Worm (Caenorhabditis elegans) whole organism, mixed stage, embryonic: ENCODE results near the gene T09A12.1.

ENCODE experiments used
- M03D4.4 ChIP-seq: sonication (generic microtip); optimal IDR thresholded peaks from 2 replicates; lab custom pipeline; 2017; ENCODE audit warnings: mild to moderate bottlenecking, missing genetic modification characterization, missing compliant biosample characterization
- bed-3 ChIP-seq: fragments of 200-800 bp; sonication (Bioruptor generic); optimal IDR thresholded peaks from 3 replicates; lab custom pipeline; 2018; ENCODE audit warnings: mild to moderate bottlenecking, missing genetic modification characterization, moderate library complexity, missing compliant biosample characterization
- blmp-1 ChIP-seq: fragments of 150-350 bp; optimal IDR thresholded peaks from 2 replicates; lab custom pipeline; 2014; ENCODE audit warnings: missing biosample characterization, missing genetic modification characterization
- ceh-39 ChIP-seq: fragments of 150-350 bp; optimal IDR thresholded peaks from 2 replicates; lab custom pipeline; 2014; ENCODE audit warnings: missing biosample characterization, missing genetic modification characterization
- ceh-43 ChIP-seq: fragments of 200-800 bp; sonication (Bioruptor generic); optimal IDR thresholded peaks from 2 replicates; lab custom pipeline; 2018; ENCODE audit warnings: mild to moderate bottlenecking, missing genetic modification characterization, moderate library complexity, missing compliant biosample characterization
- ceh-83 ChIP-seq: fragments of 200-800 bp; sonication (Bioruptor generic); optimal IDR thresholded peaks from 2 replicates; lab custom pipeline; 2018; ENCODE audit warnings: mild to moderate bottlenecking, missing genetic modification characterization, missing compliant biosample characterization
- ces-1 ChIP-seq: fragments of 150-350 bp; optimal IDR thresholded peaks from 2 replicates; lab custom pipeline; 2014; ENCODE audit warnings: missing biosample characterization, missing genetic modification reagents, missing genetic modification characterization
- cnd-1 ChIP-seq: fragments of 200-800 bp; sonication (Bioruptor generic); optimal IDR thresholded peaks from 2 replicates; lab custom pipeline; 2018; ENCODE audit warnings: mild to moderate bottlenecking, missing genetic modification characterization, missing compliant biosample characterization
- drap-1 ChIP-seq: fragments of 200-800 bp; sonication (Bioruptor generic); optimal IDR thresholded peaks from 3 replicates; lab custom pipeline; 2018; ENCODE audit warnings: mild to moderate bottlenecking, missing genetic modification characterization, missing compliant biosample characterization
- elt-1 ChIP-seq: sonication (generic microtip); optimal IDR thresholded peaks from 2 replicates; lab custom pipeline; 2017; ENCODE audit warnings: missing genetic modification characterization, mild to moderate bottlenecking, missing compliant biosample characterization, antibody characterized with exemption, moderate library complexity, borderline replicate concordance; ENCODE audit not compliant: insufficient read depth
- elt-3 ChIP-seq: fragments of 150-350 bp; optimal IDR thresholded peaks from 2 replicates; lab custom pipeline; 2014; ENCODE audit warnings: missing biosample characterization, missing genetic modification characterization
- flh-1 ChIP-seq: fragments of 200-800 bp; sonication (Bioruptor generic); optimal IDR thresholded peaks from 2 replicates; lab custom pipeline; 2018; ENCODE audit warnings: mild to moderate bottlenecking, missing genetic modification characterization, moderate library complexity, missing compliant biosample characterization
- ham-2 ChIP-seq: fragments of 200-800 bp; sonication (Bioruptor generic); optimal IDR thresholded peaks from 2 replicates; lab custom pipeline; 2018; ENCODE audit warnings: mild to moderate bottlenecking, missing genetic modification characterization, missing compliant biosample characterization
- hlh-1 ChIP-seq: fragments of 150-350 bp; optimal IDR thresholded peaks from 2 replicates; lab custom pipeline; 2014; ENCODE audit warnings: missing biosample characterization, missing genetic modification reagents, missing genetic modification characterization
- lin-13 ChIP-seq: fragments of 150-350 bp; optimal IDR thresholded peaks from 2 replicates; lab custom pipeline; 2014; ENCODE audit warnings: missing biosample characterization, missing genetic modification characterization
- lin-32 ChIP-seq: fragments of 200-800 bp; sonication (Bioruptor generic); optimal IDR thresholded peaks from 2 replicates; lab custom pipeline; 2018; ENCODE audit warnings: mild to moderate bottlenecking, missing genetic modification characterization, missing compliant biosample characterization
- lsy-2 ChIP-seq: fragments of 150-350 bp; optimal IDR thresholded peaks from 2 replicates; lab custom pipeline; 2014; ENCODE audit warnings: missing biosample characterization, missing genetic modification characterization
- mab-5 ChIP-seq: fragments of 150-350 bp; optimal IDR thresholded peaks from 2 replicates; lab custom pipeline; 2014; ENCODE audit warnings: missing biosample characterization, missing genetic modification characterization
- mep-1 ChIP-seq: fragments of 150-350 bp; optimal IDR thresholded peaks from 2 replicates; lab custom pipeline; 2017; ENCODE audit warnings: missing biosample characterization, missing genetic modification reagents, missing genetic modification characterization, inconsistent platforms
- mls-2 ChIP-seq: sonication (generic microtip); optimal IDR thresholded peaks from 2 replicates; lab custom pipeline; 2016; ENCODE audit warnings: mild to moderate bottlenecking, missing genetic modification characterization, moderate library complexity, missing compliant biosample characterization
- nhr-12 ChIP-seq: fragments of 150-350 bp; optimal IDR thresholded peaks from 2 replicates; lab custom pipeline; 2014; ENCODE audit warnings: missing biosample characterization, missing genetic modification characterization
- nhr-2 ChIP-seq: fragments of 150-350 bp; optimal IDR thresholded peaks from 2 replicates; lab custom pipeline; 2014; ENCODE audit warnings: missing biosample characterization, missing genetic modification characterization
- nhr-237 ChIP-seq: fragments of 150-350 bp; optimal IDR thresholded peaks from 2 replicates; lab custom pipeline; 2014; ENCODE audit warnings: missing biosample characterization, missing genetic modification characterization
- nhr-28 ChIP-seq: fragments of 150-350 bp; optimal IDR thresholded peaks from 2 replicates; lab custom pipeline; 2014; ENCODE audit warnings: missing biosample characterization, missing genetic modification characterization
- nhr-76 ChIP-seq: sonication (generic microtip); optimal IDR thresholded peaks from 2 replicates; lab custom pipeline; 2017; ENCODE audit warnings: missing biosample characterization, missing genetic modification characterization
- pha-4 ChIP-seq: fragments of 150-350 bp; optimal IDR thresholded peaks from 2 replicates; lab custom pipeline; 2018; ENCODE audit warnings: missing biosample characterization, missing genetic modification reagents, missing genetic modification characterization
- sem-2 ChIP-seq: fragments of 200-800 bp; sonication (Bioruptor generic); optimal IDR thresholded peaks from 2 replicates; lab custom pipeline; 2018; ENCODE audit warnings: mild to moderate bottlenecking, missing genetic modification characterization, missing compliant biosample characterization
- snpc-4 ChIP-seq: fragments of 150-350 bp; optimal IDR thresholded peaks from 2 replicates; lab custom pipeline; 2014; ENCODE audit warnings: missing biosample characterization, missing genetic modification characterization
- sptf-1 ChIP-seq: sonication (generic microtip); optimal IDR thresholded peaks from 2 replicates; lab custom pipeline; 2017; ENCODE audit warnings: mild to moderate bottlenecking, missing genetic modification characterization, moderate library complexity, missing compliant biosample characterization
- tbx-8 ChIP-seq: fragments of 200-800 bp; sonication (Bioruptor generic); optimal IDR thresholded peaks from 2 replicates; lab custom pipeline; 2018; ENCODE audit warnings: mild to moderate bottlenecking, missing genetic modification characterization, moderate library complexity, missing compliant biosample characterization
- unc-120 ChIP-seq: sonication (generic microtip); optimal IDR thresholded peaks from 2 replicates; lab custom pipeline; 2017; ENCODE audit warnings: missing genetic modification characterization, missing compliant biosample characterization; ENCODE audit not compliant: poor library complexity, severe bottlenecking
- unc-39 ChIP-seq: fragments of 150-350 bp; optimal IDR thresholded peaks from 2 replicates; lab custom pipeline; 2014; ENCODE audit warnings: missing biosample characterization, missing genetic modification characterization
- unc-62 ChIP-seq: fragments of 150-350 bp; optimal IDR thresholded peaks from 2 replicates; lab custom pipeline; 2014; ENCODE audit warnings: missing biosample characterization, missing genetic modification reagents, missing genetic modification characterization
- zip-8 ChIP-seq: fragments of 150-350 bp; optimal IDR thresholded peaks from 2 replicates; lab custom pipeline; 2014; ENCODE audit warnings: missing biosample characterization, missing genetic modification characterization
- ztf-11 ChIP-seq: fragments of 150-350 bp; optimal IDR thresholded peaks from 2 replicates; lab custom pipeline; 2014; ENCODE audit warnings: missing biosample characterization, missing genetic modification characterization

Gene T09A12.1

ce11 chrIV:8252856-8253255, 8.6 kb downstream of the T09A12.1 start:
- TF ChIP-seq tbx-8 (GFP tag; lab: Kevin White, UChicago) (peak; percentile 92), zip-8 (tag; lab: Kevin White, UChicago) (no peak), cnd-1 (tag; lab: Kevin White, UChicago) (peak; percentile 97), nhr-2 (tag; lab: Kevin White, UChicago) (no peak), lin-32 (GFP tag; lab: Kevin White, UChicago) (peak; percentile 97), nhr-76 (peak; percentile 49), mep-1 (tag; lab: Kevin White, UChicago) (peak; percentile 73), nhr-28 (tag; lab: Kevin White, UChicago) (peak; percentile 80), unc-62 (peak; percentile 64), lin-13 (tag; lab: Kevin White, UChicago) (peak; percentile 30), mls-2 (tag; lab: Kevin White, UChicago) (peak; percentile 98), flh-1 (GFP tag; lab: Kevin White, UChicago) (peak; percentile 92), ces-1 (GFP tag; lab: Kevin White, UChicago) (peak; percentile 2), pha-4 (peak; percentile 86), drap-1 (GFP tag; lab: Kevin White, UChicago) (peak; percentile 98), M03D4.4 (tag; lab: Kevin White, UChicago) (peak; percentile 97), ceh-39 (tag; lab: Kevin White, UChicago) (no peak), ztf-11 (peak; percentile 15), mab-5 (tag; lab: Kevin White, UChicago) (no peak), sptf-1 (tag; lab: Kevin White, UChicago) (peak; percentile 98), unc-39 (peak; percentile 68), snpc-4 (no peak), ham-2 (GFP tag; lab: Kevin White, UChicago) (peak; percentile 89), elt-1 (tag; lab: Kevin White, UChicago) (peak; percentile 66), ceh-43 (GFP tag; lab: Kevin White, UChicago) (peak; percentile 95), hlh-1 (tag; lab: Kevin White, UChicago) (peak; percentile 45), unc-120 (tag; lab: Kevin White, UChicago) (peak; percentile 97), nhr-12 (tag; lab: Kevin White, UChicago) (peak; percentile 5), bed-3 (GFP tag; lab: Kevin White, UChicago) (peak; percentile 94), blmp-1 (tag; lab: Kevin White, UChicago) (peak; percentile 5), ceh-83 (GFP tag; lab: Kevin White, UChicago) (peak; percentile 99), nhr-237 (tag; lab: Kevin White, UChicago) (peak; percentile 23), elt-3 (tag; lab: Kevin White, UChicago) (peak; percentile 77), sem-2 (GFP tag; lab: Kevin White, UChicago) (peak; percentile 95), lsy-2 (tag; lab: Kevin White, UChicago) (peak; percentile 47)

DNA sequence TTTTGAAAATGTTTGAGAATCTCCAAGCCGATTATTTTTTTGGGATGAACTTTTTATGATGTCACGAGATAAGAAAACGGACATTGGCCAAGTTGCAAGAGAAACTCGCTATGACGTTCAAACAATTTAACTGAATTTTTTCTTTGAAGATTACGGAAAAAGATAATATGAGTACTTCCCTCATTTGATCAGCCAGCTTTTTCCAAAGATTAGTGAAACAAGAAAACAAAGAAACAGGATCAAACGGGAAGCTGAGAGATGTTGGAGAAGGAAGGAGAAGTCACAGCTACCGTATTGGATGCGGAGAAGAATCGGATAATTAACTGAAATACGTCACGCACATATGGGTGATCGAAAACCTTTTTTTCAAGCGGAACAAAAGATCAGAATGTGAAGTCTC, 10.0 kb downstream of the T09A12.1 start:
- TF ChIP-seq elt-1 (tag; lab: Kevin White, UChicago) (peak; percentile 16), flh-1 (GFP tag; lab: Kevin White, UChicago) (no peak)

- no peak for TF ChIP-seq ceh-39 (tag; lab: Kevin White, UChicago)
- TF ChIP-seq elt-1 (tag; lab: Kevin White, UChicago) = peak; percentile 56
Observed at ce11 chrIV:8255221-8255620, 11.0 kb downstream of the T09A12.1 start.

DNA sequence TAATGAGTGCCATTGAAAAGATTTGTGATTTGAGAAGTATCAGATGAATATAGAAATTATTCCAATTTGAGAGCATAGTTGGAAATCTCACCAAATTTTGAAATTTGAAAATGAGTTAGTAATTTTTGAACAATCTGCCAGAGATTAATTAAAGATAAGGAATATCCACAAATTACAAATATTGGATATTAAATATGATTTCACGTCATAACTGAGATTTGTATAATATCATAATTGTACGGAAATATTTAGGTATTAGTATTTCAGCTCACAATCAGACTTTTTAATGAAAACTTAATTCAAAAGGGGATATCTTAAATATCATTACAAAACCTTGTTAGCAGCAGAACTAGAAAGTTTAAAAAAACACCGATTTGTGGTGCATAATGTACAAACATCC, 15.7 kb downstream of the T09A12.1 start, which contains the start of gene K07H8.7:
Gene K07H8.7, minus strand, starts transcription at position 101 of the 400 bp plus-strand sequence.
- no peak for TF ChIP-seq nhr-76
- TF ChIP-seq mls-2 (tag; lab: Kevin White, UChicago) = no peak
- TF ChIP-seq zip-8 (tag; lab: Kevin White, UChicago) = no peak
- no peak for TF ChIP-seq snpc-4
- TF ChIP-seq unc-62 = no peak
